Worm (Caenorhabditis elegans) whole organism, dauer: Measurements from ENCODE around the gene C01G5.25.

Source experiments
- unc-62 ChIP-seq: sonication (generic microtip); optimal IDR thresholded peaks from 2 replicates; lab custom pipeline; 2017; ENCODE audit warnings: missing biosample characterization, missing genetic modification reagents, missing genetic modification characterization

The C01G5.25 gene

ce11 chrIV:6541435-6541834 is at the start of gene C01G5.25:
Gene C01G5.25, plus strand, starts transcription at chrIV:6541684.
- no peak for TF ChIP-seq unc-62 (GFP tag; lab: Kevin White, UChicago)

ce11 chrIV:6491915-6492314 is 49.6 kb upstream of the C01G5.25 start:
- TF ChIP-seq unc-62 (GFP tag; lab: Kevin White, UChicago), result no peak

ce11 chrIV:6493299-6493698 is 48.2 kb upstream of the C01G5.25 start, which contains the start of gene Y73B6BL.44:
Gene Y73B6BL.44, plus strand, starts transcription at chrIV:6493599.
- TF ChIP-seq unc-62 (GFP tag; lab: Kevin White, UChicago), result no peak

- TF ChIP-seq unc-62 (GFP tag; lab: Kevin White, UChicago), result no peak
Observed at ce11 chrIV:6496103-6496502, 45.4 kb upstream of the C01G5.25 start.

ce11 chrIV:6500433-6500832 is 41.1 kb upstream of the C01G5.25 start:
- TF ChIP-seq unc-62 (GFP tag; lab: Kevin White, UChicago), result no peak

- TF ChIP-seq unc-62 (GFP tag; lab: Kevin White, UChicago), result no peak
Observed at ce11 chrIV:6500843-6501242, 40.6 kb upstream of the C01G5.25 start.

- no peak for TF ChIP-seq unc-62 (GFP tag; lab: Kevin White, UChicago)
Observed at ce11 chrIV:6502725-6503124, 38.8 kb upstream of the C01G5.25 start.

ce11 chrIV:6506424-6506823 is 35.1 kb upstream of the C01G5.25 start, which contains the start of gene pqn-89:
Gene pqn-89, plus strand, starts transcription at chrIV:6506724.
- no peak for TF ChIP-seq unc-62 (GFP tag; lab: Kevin White, UChicago)

ce11 chrIV:6511767-6512166 is 29.7 kb upstream of the C01G5.25 start:
- TF ChIP-seq unc-62 (GFP tag; lab: Kevin White, UChicago), result no peak

- TF ChIP-seq unc-62 (GFP tag; lab: Kevin White, UChicago), result no peak
Observed at ce11 chrIV:6514700-6515099, 26.8 kb upstream of the C01G5.25 start.

- TF ChIP-seq unc-62 (GFP tag; lab: Kevin White, UChicago), result no peak
Observed at ce11 chrIV:6517859-6518258, 23.6 kb upstream of the C01G5.25 start, which contains the start of gene C01G5.7. Gene C01G5.7, plus strand, starts transcription at chrIV:6518159.

- TF ChIP-seq unc-62 (GFP tag; lab: Kevin White, UChicago), result no peak
Observed at ce11 chrIV:6519593-6519992, 21.9 kb upstream of the C01G5.25 start, which contains the start of gene C01G5.9. Gene C01G5.9, plus strand, starts transcription at chrIV:6519893.

- TF ChIP-seq unc-62 (GFP tag; lab: Kevin White, UChicago), result no peak
Observed at ce11 chrIV:6522305-6522917, 19.1 kb upstream of the C01G5.25 start, which contains the start of gene ddi-1. Gene ddi-1, plus strand, starts transcription at chrIV:6522867.

ce11 chrIV:6523773-6524172 is 17.7 kb upstream of the C01G5.25 start:
- no peak for TF ChIP-seq unc-62 (GFP tag; lab: Kevin White, UChicago)

ce11 chrIV:6524531-6524930 is 17.0 kb upstream of the C01G5.25 start, which contains the start of gene C01G5.5:
Gene C01G5.5, plus strand, starts transcription at chrIV:6524610.
- no peak for TF ChIP-seq unc-62 (GFP tag; lab: Kevin White, UChicago)

- no peak for TF ChIP-seq unc-62 (GFP tag; lab: Kevin White, UChicago)
Observed at ce11 chrIV:6526522-6526921, 15.0 kb upstream of the C01G5.25 start.

ce11 chrIV:6528202-6528601 is 13.3 kb upstream of the C01G5.25 start:
- no peak for TF ChIP-seq unc-62 (GFP tag; lab: Kevin White, UChicago)
